Worm (Caenorhabditis elegans) whole organism, young adult: ENCODE results near the gene Y43F8B.1.

Experiments
- B0019.2 ChIP-seq: fragments of 200-800 bp; sonication (Bioruptor generic); conservative IDR thresholded peaks from 2 replicates; pipeline ENCODE4 v1.3.6; 2022; ENCODE audit warnings: missing genetic modification reagents, missing genetic modification characterization, missing compliant biosample characterization
- B0035.1 ChIP-seq: sonication (generic microtip); optimal IDR thresholded peaks from 2 replicates; lab custom pipeline; 2016; ENCODE audit warnings: missing genetic modification characterization, mild to moderate bottlenecking, missing compliant biosample characterization, missing genotype, missing genetic modification reagents
- C17E4.6 ChIP-seq: fragments of 200-800 bp; sonication (Bioruptor generic); IDR thresholded peaks from 2 replicates; pipeline ENCODE4 v1.3.6; 2022; ENCODE audit warnings: missing genetic modification reagents, missing genetic modification characterization, missing compliant biosample characterization
- D2030.7 ChIP-seq: fragments of 200-800 bp; sonication (Bioruptor generic); IDR thresholded peaks from 2 replicates; pipeline ENCODE4 v1.3.6; 2022; ENCODE audit warnings: missing genetic modification reagents, missing genetic modification characterization, missing compliant biosample characterization
- F49E8.2 ChIP-seq: sonication (generic microtip); optimal IDR thresholded peaks from 3 replicates; lab custom pipeline; 2017; ENCODE audit warnings: missing genetic modification characterization, mild to moderate bottlenecking, missing compliant biosample characterization, antibody characterized with exemption, moderate library complexity; ENCODE audit not compliant: insufficient read depth
- F55B11.4 ChIP-seq: sonication (generic microtip); optimal IDR thresholded peaks from 2 replicates; lab custom pipeline; 2016; ENCODE audit warnings: missing compliant biosample characterization, missing genetic modification characterization, borderline replicate concordance; ENCODE audit not compliant: insufficient read depth
- T26A5.8 ChIP-seq: sonication (generic microtip); optimal IDR thresholded peaks from 2 replicates; lab custom pipeline; 2016; ENCODE audit warnings: missing genetic modification characterization, missing compliant biosample characterization
- Y53G8AR.9 ChIP-seq: fragments of 200-800 bp; sonication (Bioruptor generic); conservative IDR thresholded peaks from 2 replicates; pipeline ENCODE4 v1.3.6; 2022; ENCODE audit warnings: missing genetic modification reagents, missing genetic modification characterization, missing compliant biosample characterization
- Y79H2A.3 ChIP-seq: fragments of 200-800 bp; sonication (Bioruptor generic); conservative IDR thresholded peaks from 2 replicates; pipeline ENCODE4 v1.3.6; 2022; ENCODE audit warnings: missing genetic modification reagents, missing genetic modification characterization, missing compliant biosample characterization
- Y95B8A.8 ChIP-seq: fragments of 200-800 bp; sonication (Bioruptor generic); IDR thresholded peaks from 2 replicates; pipeline ENCODE4 v1.3.6; 2022; ENCODE audit warnings: missing genetic modification reagents, missing genetic modification characterization, missing compliant biosample characterization
- ama-1 ChIP-seq, 3 experiments: fragments of 150-350 bp in 1 of 3; sonication (generic microtip) in 2 of 3; optimal IDR thresholded peaks; 2 replicates each; lab custom pipeline; 2014 to 2018; ENCODE audit warnings: missing biosample characterization in 2 of 3, missing genetic modification characterization in 2 of 3, missing genetic modification reagents in 2 of 3
- athp-1 ChIP-seq: sonication (generic microtip); optimal IDR thresholded peaks from 2 replicates; lab custom pipeline; 2017; ENCODE audit warnings: mild to moderate bottlenecking, missing genetic modification characterization, missing compliant biosample characterization
- bed-1 ChIP-seq: fragments of 200-800 bp; sonication (Bioruptor generic); IDR thresholded peaks from 2 replicates; pipeline ENCODE4 v1.3.6; 2022; ENCODE audit warnings: missing genetic modification reagents, missing genetic modification characterization, missing compliant biosample characterization
- ceh-100 ChIP-seq: fragments of 200-800 bp; sonication (Bioruptor generic); IDR thresholded peaks from 2 replicates; pipeline ENCODE4 v1.3.6; 2022; ENCODE audit warnings: missing genetic modification reagents, missing genetic modification characterization, missing compliant biosample characterization
- ceh-91 ChIP-seq: fragments of 200-800 bp; sonication (Bioruptor generic); IDR thresholded peaks from 2 replicates; pipeline ENCODE4 v1.3.6; 2022; ENCODE audit warnings: missing genetic modification reagents, missing genetic modification characterization, missing compliant biosample characterization
- chd-7 ChIP-seq: sonication (generic microtip); optimal IDR thresholded peaks from 2 replicates; lab custom pipeline; 2016; ENCODE audit warnings: mild to moderate bottlenecking, missing genetic modification characterization, moderate library complexity, missing compliant biosample characterization
- efl-1 ChIP-seq: fragments of 150-350 bp; optimal IDR thresholded peaks from 2 replicates; lab custom pipeline; 2014; ENCODE audit warnings: missing biosample characterization, missing genetic modification reagents, missing genetic modification characterization
- egl-44 ChIP-seq: fragments of 200-800 bp; sonication (Bioruptor generic); IDR thresholded peaks from 2 replicates; pipeline ENCODE4 v1.3.6; 2022; ENCODE audit warnings: missing genetic modification reagents, missing genetic modification characterization, missing compliant biosample characterization
- ekl-4 ChIP-seq: fragments of 200-800 bp; sonication (Bioruptor generic); IDR thresholded peaks from 2 replicates; pipeline ENCODE4 v1.3.6; 2022; ENCODE audit warnings: missing genetic modification reagents, missing genetic modification characterization, missing compliant biosample characterization
- ets-4 ChIP-seq: fragments of 200-800 bp; sonication (Bioruptor generic); optimal IDR thresholded peaks from 2 replicates; lab custom pipeline; 2018; ENCODE audit warnings: mild to moderate bottlenecking, missing genetic modification characterization, missing compliant biosample characterization
- fkh-3 ChIP-seq: sonication (generic microtip); optimal IDR thresholded peaks from 2 replicates; lab custom pipeline; 2016; ENCODE audit warnings: mild to moderate bottlenecking, missing genetic modification characterization, missing compliant biosample characterization
- hlh-12 ChIP-seq: sonication (generic microtip); optimal IDR thresholded peaks from 2 replicates; lab custom pipeline; 2016; ENCODE audit warnings: missing genetic modification characterization, missing compliant biosample characterization
- hlh-26 ChIP-seq: fragments of 200-800 bp; sonication (Bioruptor generic); conservative IDR thresholded peaks from 2 replicates; pipeline ENCODE4 v1.3.6; 2022; ENCODE audit warnings: missing genetic modification reagents, missing genetic modification characterization, missing compliant biosample characterization
- hsf-1 ChIP-seq: fragments of 200-800 bp; sonication (Bioruptor generic); IDR thresholded peaks from 2 replicates; pipeline ENCODE4 v1.3.6; 2022; ENCODE audit warnings: missing genetic modification reagents, missing genetic modification characterization, missing compliant biosample characterization
- lin-40 ChIP-seq: sonication (generic microtip); optimal IDR thresholded peaks from 2 replicates; lab custom pipeline; 2016; ENCODE audit warnings: missing genetic modification characterization, mild to moderate bottlenecking, missing compliant biosample characterization, missing genotype, missing genetic modification reagents
- madf-10 ChIP-seq: sonication (generic microtip); optimal IDR thresholded peaks from 2 replicates; lab custom pipeline; 2016; ENCODE audit warnings: mild to moderate bottlenecking, missing genetic modification characterization, missing compliant biosample characterization
- madf-3 ChIP-seq: fragments of 200-800 bp; sonication (Bioruptor generic); IDR thresholded peaks from 2 replicates; pipeline ENCODE4 v1.3.6; 2022; ENCODE audit warnings: missing genetic modification reagents, missing genetic modification characterization, missing compliant biosample characterization
- mel-28 ChIP-seq: sonication (generic microtip); optimal IDR thresholded peaks from 2 replicates; lab custom pipeline; 2016; ENCODE audit warnings: borderline replicate concordance, mild to moderate bottlenecking, missing genetic modification characterization, missing compliant biosample characterization
- mxl-1 ChIP-seq: sonication (generic microtip); optimal IDR thresholded peaks from 2 replicates; lab custom pipeline; 2016; ENCODE audit warnings: missing genetic modification characterization, missing compliant biosample characterization
- nfya-2 ChIP-seq: fragments of 200-800 bp; sonication (Bioruptor generic); IDR thresholded peaks from 2 replicates; pipeline ENCODE4 v1.3.6; 2022; ENCODE audit warnings: missing genetic modification reagents, missing genetic modification characterization, missing compliant biosample characterization
- nfyb-1 ChIP-seq: fragments of 200-800 bp; sonication (Bioruptor generic); IDR thresholded peaks from 2 replicates; pipeline ENCODE4 v1.3.6; 2022; ENCODE audit warnings: missing genetic modification reagents, missing genetic modification characterization, missing compliant biosample characterization
- nhr-80 ChIP-seq: sonication (generic microtip); optimal IDR thresholded peaks from 2 replicates; lab custom pipeline; 2016; ENCODE audit warnings: missing genetic modification characterization, missing compliant biosample characterization
- nhr-90 ChIP-seq: sonication (generic microtip); optimal IDR thresholded peaks from 2 replicates; lab custom pipeline; 2016; ENCODE audit warnings: missing genotype, mild to moderate bottlenecking, missing genetic modification characterization, missing compliant biosample characterization
- rcor-1 ChIP-seq: fragments of 200-800 bp; sonication (Bioruptor generic); IDR thresholded peaks from 2 replicates; pipeline ENCODE4 v1.3.6; 2022; ENCODE audit warnings: missing genetic modification reagents, missing genetic modification characterization, missing compliant biosample characterization
- rec-8 ChIP-seq, 2 experiments: sonication (generic microtip); optimal IDR thresholded peaks; 2 replicates each; lab custom pipeline; 2016; ENCODE audit warnings: mild to moderate bottlenecking in 2 of 2, missing genetic modification characterization in 2 of 2, missing genetic modification reagents in 2 of 2, missing genotype in 2 of 2, missing biosample characterization in 1 of 2, missing compliant biosample characterization in 1 of 2, moderate library complexity in 1 of 2
- sea-2 ChIP-seq: fragments of 200-800 bp; sonication (Bioruptor generic); IDR thresholded peaks from 2 replicates; pipeline ENCODE4 v1.3.6; 2022; ENCODE audit warnings: missing genetic modification characterization, missing compliant biosample characterization
- snpc-1.3 ChIP-seq: sonication (generic microtip); optimal IDR thresholded peaks from 2 replicates; lab custom pipeline; 2017; ENCODE audit warnings: missing genetic modification characterization, mild to moderate bottlenecking, missing compliant biosample characterization, antibody characterized with exemption, moderate library complexity, missing genotype, missing genetic modification reagents; ENCODE audit not compliant: insufficient read depth
- snpc-3.4 ChIP-seq: sonication (generic microtip); optimal IDR thresholded peaks from 2 replicates; lab custom pipeline; 2017; ENCODE audit warnings: missing genetic modification characterization, mild to moderate bottlenecking, missing compliant biosample characterization, antibody characterized with exemption, moderate library complexity, missing genotype, missing genetic modification reagents
- snpc-4 ChIP-seq, 5 experiments: fragments of 150-350 bp in 1 of 5; sonication (generic microtip) in 4 of 5; optimal IDR thresholded peaks; 2 replicates each; lab custom pipeline; 2014 to 2018; ENCODE audit warnings: missing genetic modification characterization in 5 of 5, missing biosample characterization in 3 of 5, antibody characterized with exemption in 2 of 5, mild to moderate bottlenecking in 2 of 5, missing compliant biosample characterization in 2 of 5, missing genotype in 2 of 5, moderate library complexity in 2 of 5, missing genetic modification reagents in 1 of 5
- somi-1 ChIP-seq: fragments of 200-800 bp; sonication (Bioruptor generic); optimal IDR thresholded peaks from 2 replicates; lab custom pipeline; 2018; ENCODE audit warnings: mild to moderate bottlenecking, missing genetic modification characterization, missing compliant biosample characterization
- tlf-1 ChIP-seq: fragments of 200-800 bp; sonication (Bioruptor generic); optimal IDR thresholded peaks from 2 replicates; lab custom pipeline; 2018; ENCODE audit warnings: mild to moderate bottlenecking, missing genetic modification characterization, missing compliant biosample characterization
- zfh-2 ChIP-seq: fragments of 200-800 bp; sonication (Bioruptor generic); conservative IDR thresholded peaks from 2 replicates; pipeline ENCODE4 v1.3.6; 2022; ENCODE audit warnings: missing genetic modification reagents, missing genetic modification characterization, missing compliant biosample characterization
- zim-3 ChIP-seq: sonication (generic microtip); optimal IDR thresholded peaks from 2 replicates; lab custom pipeline; 2017; ENCODE audit warnings: mild to moderate bottlenecking, missing genetic modification characterization, moderate library complexity, missing compliant biosample characterization
- ztf-18 ChIP-seq: sonication (generic microtip); optimal IDR thresholded peaks from 2 replicates; lab custom pipeline; 2016; ENCODE audit warnings: missing genotype, mild to moderate bottlenecking, missing genetic modification characterization, missing compliant biosample characterization
- ztf-22 ChIP-seq: fragments of 200-800 bp; sonication (Bioruptor generic); optimal IDR thresholded peaks from 2 replicates; lab custom pipeline; 2018; ENCODE audit warnings: mild to moderate bottlenecking, missing genetic modification characterization, moderate library complexity, missing compliant biosample characterization
- ztf-3 ChIP-seq: fragments of 200-800 bp; sonication (Bioruptor generic); optimal IDR thresholded peaks from 2 replicates; lab custom pipeline; 2018; ENCODE audit warnings: mild to moderate bottlenecking, missing genetic modification characterization, missing compliant biosample characterization
- ztf-6 ChIP-seq: fragments of 200-800 bp; sonication (Bioruptor generic); IDR thresholded peaks from 2 replicates; pipeline ENCODE4 v1.3.6; 2022; ENCODE audit warnings: missing genetic modification reagents, missing genetic modification characterization, missing compliant biosample characterization

Gene Y43F8B.1

ce11 chrV:19529168-19529567, 16.8 kb downstream of the Y43F8B.1 start (continued):
- TF ChIP-seq F49E8.2 (tag; lab: Kevin White, UChicago) (no peak), rec-8 (tag; optimal IDR thresholded peaks at IDR 0.05; lab: Kevin White, UChicago) (no peak), snpc-4 (GFP tag; optimal IDR thresholded peaks at IDR 0.05; lab: Kevin White, UChicago) (no peak), snpc-4 (tag; optimal IDR thresholded peaks at IDR 0.05; lab: Kevin White, UChicago) (peak in 2 of 4 experiments; percentile 65 to 73), madf-10 (tag; lab: Kevin White, UChicago) (peak; percentile 88), ztf-6 (GFP tag; lab: Robert Waterston, UW) (no peak), nhr-90 (peak; percentile 47), ama-1 (optimal IDR thresholded peaks at IDR 0.05; lab: Kevin White, UChicago) (no peak), ama-1 (GFP tag; optimal IDR thresholded peaks at IDR 0.05; lab: Kevin White, UChicago) (no peak), athp-1 (no peak), mxl-1 (tag; lab: Kevin White, UChicago) (no peak), ztf-18 (tag; lab: Kevin White, UChicago) (peak; percentile 11), D2030.7 (GFP tag; lab: Robert Waterston, UW) (no peak; the same call in 1 of the 2 replicates), somi-1 (GFP tag; lab: Kevin White, UChicago) (peak; percentile 97), egl-44 (peak; percentile 89), Y53G8AR.9 (GFP tag; lab: Robert Waterston, UW) (peak; percentile 85; the same call in 1 of the 2 replicates), hlh-12 (tag; lab: Kevin White, UChicago) (no peak), C17E4.6 (no peak), mel-28 (no peak), snpc-3.4 (tag; lab: Kevin White, UChicago) (no peak), F55B11.4 (tag; lab: Kevin White, UChicago) (no peak), Y95B8A.8 (no peak), fkh-3 (tag; lab: Kevin White, UChicago) (no peak), nfya-2 (GFP tag; lab: Robert Waterston, UW) (no peak), snpc-1.3 (no peak), ekl-4 (GFP tag; lab: Robert Waterston, UW) (peak; percentile 64; the same call in 1 of the 2 replicates), T26A5.8 (tag; lab: Kevin White, UChicago) (no peak), ceh-91 (GFP tag; lab: Robert Waterston, UW) (no peak), bed-1 (no peak), hsf-1 (GFP tag; lab: Robert Waterston, UW) (no peak), tlf-1 (peak; percentile 75), nhr-80 (tag; lab: Kevin White, UChicago) (peak; percentile 65), chd-7 (tag; lab: Kevin White, UChicago) (peak; percentile 92), zim-3 (tag; lab: Kevin White, UChicago) (no peak), madf-3 (GFP tag; lab: Robert Waterston, UW) (no peak), lin-40 (tag; lab: Kevin White, UChicago) (peak; percentile 97), B0019.2 (no peak), ztf-22 (peak; percentile 74), zfh-2 (GFP tag; lab: Robert Waterston, UW) (peak; percentile 75), rcor-1 (GFP tag; lab: Robert Waterston, UW) (0 out of 2 replicates have a peak, but pooled peaks have one; percentile 33), ets-4 (no peak), ceh-100 (GFP tag; lab: Robert Waterston, UW) (no peak), nfyb-1 (peak; percentile 73), B0035.1 (tag; lab: Kevin White, UChicago) (peak; percentile 38), efl-1 (GFP tag; lab: Kevin White, UChicago) (no peak), Y79H2A.3 (GFP tag; lab: Robert Waterston, UW) (no peak), sea-2 (GFP tag; lab: Robert Waterston, UW) (0 out of 2 replicates have a peak, but pooled peaks have one; percentile 22), ztf-3 (GFP tag; lab: Kevin White, UChicago) (peak; percentile 57), hlh-26 (GFP tag; lab: Robert Waterston, UW) (no peak)
